Fruit fly (Drosophila melanogaster): ENCODE measurements around the gene CG13995.

dm6 chr2L:6075345-6075744, 21.2 kb downstream of the CG13995 start:
- TF ChIP-seq Ets98B (GFP tag; IDR thresholded peaks at IDR 0.05) (no peak), CG4496 (GFP tag; IDR thresholded peaks at IDR 0.05) (no peak), D1 (tag; optimal IDR thresholded peaks at IDR 0.05) (no peak), CG13204 (GFP tag; optimal IDR thresholded peaks at IDR 0.05) (no peak), Pif1A (GFP tag; optimal IDR thresholded peaks at IDR 0.05) (no peak), CG15710 (tag; optimal IDR thresholded peaks at IDR 0.05) (no peak), CG14655 (GFP tag; optimal IDR thresholded peaks at IDR 0.05) (no peak), EcR (GFP tag; optimal IDR thresholded peaks at IDR 0.05) (no peak)
